Worm (Caenorhabditis elegans) whole organism, late embryonic: ENCODE results near the gene F47B7.2.

Experiments
- C08G9.2 ChIP-seq: sonication (generic microtip); optimal IDR thresholded peaks from 2 replicates; lab custom pipeline; 2016; ENCODE audit warnings: mild to moderate bottlenecking, missing genetic modification characterization, moderate library complexity, missing compliant biosample characterization
- F13H6.1 ChIP-seq: sonication (generic microtip); optimal IDR thresholded peaks from 2 replicates; lab custom pipeline; 2016; ENCODE audit warnings: missing genetic modification characterization, missing compliant biosample characterization
- ama-1 ChIP-seq: fragments of 150-350 bp; optimal IDR thresholded peaks from 2 replicates; lab custom pipeline; 2014
- ceh-14 ChIP-seq: sonication (generic microtip); optimal IDR thresholded peaks from 2 replicates; lab custom pipeline; 2016; ENCODE audit warnings: missing genotype, missing genetic modification characterization, missing compliant biosample characterization
- ceh-48 ChIP-seq: sonication (generic microtip); optimal IDR thresholded peaks from 2 replicates; lab custom pipeline; 2016; ENCODE audit warnings: missing genetic modification characterization, inconsistent platforms, missing compliant biosample characterization
- ceh-9 ChIP-seq: sonication (generic microtip); optimal IDR thresholded peaks from 2 replicates; lab custom pipeline; 2016; ENCODE audit warnings: mild to moderate bottlenecking, missing genetic modification characterization, inconsistent platforms, missing compliant biosample characterization
- gmeb-2 ChIP-seq: sonication (generic microtip); optimal IDR thresholded peaks from 2 replicates; lab custom pipeline; 2016; ENCODE audit warnings: missing genetic modification characterization, inconsistent platforms, missing compliant biosample characterization
- mec-3 ChIP-seq: sonication (generic microtip); optimal IDR thresholded peaks from 2 replicates; lab custom pipeline; 2016; ENCODE audit warnings: borderline replicate concordance, missing genetic modification characterization, missing compliant biosample characterization
- nfya-1 ChIP-seq: sonication (generic microtip); optimal IDR thresholded peaks from 2 replicates; lab custom pipeline; 2017; ENCODE audit warnings: missing genetic modification characterization, mild to moderate bottlenecking, missing compliant biosample characterization, antibody characterized with exemption, moderate library complexity
- pag-3 ChIP-seq: sonication (generic microtip); optimal IDR thresholded peaks from 2 replicates; lab custom pipeline; 2016; ENCODE audit warnings: missing compliant biosample characterization, missing genetic modification characterization, borderline replicate concordance
- pqm-1 ChIP-seq: sonication (generic microtip); optimal IDR thresholded peaks from 2 replicates; lab custom pipeline; 2016; ENCODE audit warnings: missing genetic modification characterization, missing compliant biosample characterization
- sox-4 ChIP-seq: sonication (generic microtip); optimal IDR thresholded peaks from 2 replicates; lab custom pipeline; 2017; ENCODE audit warnings: mild to moderate bottlenecking, missing genetic modification characterization, inconsistent platforms, missing compliant biosample characterization

- no peak for TF ChIP-seq nfya-1 (tag; lab: Kevin White, UChicago)
- no peak for TF ChIP-seq ama-1 (lab: Kevin White, UChicago)
- no peak for TF ChIP-seq F13H6.1 (tag; lab: Kevin White, UChicago)
- TF ChIP-seq mec-3: no peak
- TF ChIP-seq ceh-48 (tag; lab: Kevin White, UChicago): no peak
- no peak for TF ChIP-seq ceh-14 (tag; lab: Kevin White, UChicago)
- no peak for TF ChIP-seq pqm-1 (tag; lab: Kevin White, UChicago)
- TF ChIP-seq ceh-9 (tag; lab: Kevin White, UChicago): no peak
- TF ChIP-seq sox-4 (tag; lab: Kevin White, UChicago): no peak
- TF ChIP-seq pag-3 (tag; lab: Kevin White, UChicago): no peak
- TF ChIP-seq gmeb-2 (tag; lab: Kevin White, UChicago): no peak
- TF ChIP-seq C08G9.2 (tag; lab: Kevin White, UChicago): no peak
Observed at ce11 chrX:3820666-3821065, 48.1 kb downstream of the F47B7.2 start.
